Worm (Caenorhabditis elegans) whole organism, young adult: Measurements from ENCODE around the gene set-2.
A peak's percentile ranks its signal among the peaks of the same experiment; 100 is the strongest.

Experiments
- B0019.2 ChIP-seq: fragments of 200-800 bp; sonication (Bioruptor generic); conservative IDR thresholded peaks from 2 replicates; pipeline ENCODE4 v1.3.6; 2022; ENCODE audit warnings: missing genetic modification reagents, missing genetic modification characterization, missing compliant biosample characterization
- B0261.1 ChIP-seq: sonication (generic microtip); optimal IDR thresholded peaks from 2 replicates; lab custom pipeline; 2016; ENCODE audit warnings: mild to moderate bottlenecking, missing genetic modification characterization, moderate library complexity, missing compliant biosample characterization
- B0336.3 ChIP-seq: fragments of 200-800 bp; sonication (Bioruptor generic); IDR thresholded peaks from 2 replicates; pipeline ENCODE4 v1.3.6; 2022; ENCODE audit warnings: missing genetic modification characterization, missing compliant biosample characterization
- C06A6.2 ChIP-seq: fragments of 200-800 bp; sonication (Bioruptor generic); conservative IDR thresholded peaks from 2 replicates; pipeline ENCODE4 v1.3.6; 2022; ENCODE audit warnings: missing genetic modification characterization, missing compliant biosample characterization
- F10E7.11 ChIP-seq: sonication (generic microtip); optimal IDR thresholded peaks from 2 replicates; lab custom pipeline; 2017; ENCODE audit warnings: mild to moderate bottlenecking, missing genetic modification characterization, moderate library complexity, missing compliant biosample characterization
- F22D6.2 ChIP-seq: sonication (generic microtip); optimal IDR thresholded peaks from 2 replicates; lab custom pipeline; 2016; ENCODE audit warnings: mild to moderate bottlenecking, missing genetic modification characterization, missing compliant biosample characterization
- F23B12.7 ChIP-seq: sonication (generic microtip); optimal IDR thresholded peaks from 2 replicates; lab custom pipeline; 2017; ENCODE audit warnings: missing genetic modification characterization, mild to moderate bottlenecking, missing compliant biosample characterization, antibody characterized with exemption, moderate library complexity; ENCODE audit not compliant: insufficient read depth
- F55B11.4 ChIP-seq: sonication (generic microtip); optimal IDR thresholded peaks from 2 replicates; lab custom pipeline; 2016; ENCODE audit warnings: missing compliant biosample characterization, missing genetic modification characterization, borderline replicate concordance; ENCODE audit not compliant: insufficient read depth
- T07F8.4 ChIP-seq: sonication (generic microtip); optimal IDR thresholded peaks from 2 replicates; lab custom pipeline; 2016; ENCODE audit warnings: mild to moderate bottlenecking, missing genetic modification characterization, moderate library complexity, missing compliant biosample characterization
- Y67H2A.10 ChIP-seq: fragments of 200-800 bp; sonication (Bioruptor generic); conservative IDR thresholded peaks from 2 replicates; pipeline ENCODE4 v1.3.6; 2022; ENCODE audit warnings: missing genetic modification reagents, missing genetic modification characterization, missing compliant biosample characterization
- Y79H2A.3 ChIP-seq: fragments of 200-800 bp; sonication (Bioruptor generic); conservative IDR thresholded peaks from 2 replicates; pipeline ENCODE4 v1.3.6; 2022; ENCODE audit warnings: missing genetic modification reagents, missing genetic modification characterization, missing compliant biosample characterization
- Y95B8A.8 ChIP-seq: fragments of 200-800 bp; sonication (Bioruptor generic); IDR thresholded peaks from 2 replicates; pipeline ENCODE4 v1.3.6; 2022; ENCODE audit warnings: missing genetic modification reagents, missing genetic modification characterization, missing compliant biosample characterization
- ZK185.1 ChIP-seq: sonication (generic microtip); optimal IDR thresholded peaks from 2 replicates; lab custom pipeline; 2016; ENCODE audit warnings: mild to moderate bottlenecking, missing genetic modification characterization, missing compliant biosample characterization; ENCODE audit not compliant: poor library complexity, severe bottlenecking
- akir-1 ChIP-seq: fragments of 200-800 bp; sonication (Bioruptor generic); optimal IDR thresholded peaks from 2 replicates; lab custom pipeline; 2018; ENCODE audit warnings: mild to moderate bottlenecking, missing genetic modification characterization, moderate library complexity, missing compliant biosample characterization
- atf-7 ChIP-seq: sonication (generic microtip); optimal IDR thresholded peaks from 2 replicates; lab custom pipeline; 2017; ENCODE audit warnings: mild to moderate bottlenecking, missing genetic modification characterization, missing compliant biosample characterization
- attf-3 ChIP-seq: fragments of 200-800 bp; sonication (Bioruptor generic); conservative IDR thresholded peaks from 2 replicates; pipeline ENCODE4 v1.3.6; 2022; ENCODE audit warnings: missing genetic modification reagents, missing genetic modification characterization, missing compliant biosample characterization
- ccch-3 ChIP-seq: fragments of 200-800 bp; sonication (Bioruptor generic); optimal IDR thresholded peaks from 2 replicates; lab custom pipeline; 2018; ENCODE audit warnings: mild to moderate bottlenecking, missing genetic modification characterization, missing compliant biosample characterization
- cebp-1 ChIP-seq, 2 experiments: fragments of 200-800 bp in 1 of 2; sonication (Bioruptor generic) in 1 of 2; sonication (generic microtip) in 1 of 2; IDR thresholded peaks in 1 of 2; optimal IDR thresholded peaks in 1 of 2; 2 replicates each; pipeline versions ENCODE4 v1.3.6 to Lab custom; 2017 to 2022; ENCODE audit warnings: missing compliant biosample characterization in 2 of 2, missing genetic modification characterization in 2 of 2, mild to moderate bottlenecking in 1 of 2, missing genetic modification reagents in 1 of 2, moderate library complexity in 1 of 2
- cebp-2 ChIP-seq: fragments of 200-800 bp; sonication (Bioruptor generic); IDR thresholded peaks from 2 replicates; pipeline ENCODE4 v1.3.6; 2022; ENCODE audit warnings: missing genetic modification characterization, missing compliant biosample characterization
- dox-1 ChIP-seq: fragments of 200-800 bp; sonication (Bioruptor generic); IDR thresholded peaks from 2 replicates; pipeline ENCODE4 v1.3.6; 2022; ENCODE audit warnings: missing genetic modification reagents, missing genetic modification characterization, missing compliant biosample characterization
- efl-1 ChIP-seq: fragments of 150-350 bp; optimal IDR thresholded peaks from 2 replicates; lab custom pipeline; 2014; ENCODE audit warnings: missing biosample characterization, missing genetic modification reagents, missing genetic modification characterization
- egl-44 ChIP-seq: fragments of 200-800 bp; sonication (Bioruptor generic); IDR thresholded peaks from 2 replicates; pipeline ENCODE4 v1.3.6; 2022; ENCODE audit warnings: missing genetic modification reagents, missing genetic modification characterization, missing compliant biosample characterization
- hlh-26 ChIP-seq: fragments of 200-800 bp; sonication (Bioruptor generic); conservative IDR thresholded peaks from 2 replicates; pipeline ENCODE4 v1.3.6; 2022; ENCODE audit warnings: missing genetic modification reagents, missing genetic modification characterization, missing compliant biosample characterization
- hmg-20 ChIP-seq: fragments of 200-800 bp; sonication (Bioruptor generic); IDR thresholded peaks from 2 replicates; pipeline ENCODE4 v1.3.6; 2022; ENCODE audit warnings: missing genetic modification reagents, missing genetic modification characterization, missing compliant biosample characterization
- hsf-1 ChIP-seq: fragments of 200-800 bp; sonication (Bioruptor generic); IDR thresholded peaks from 2 replicates; pipeline ENCODE4 v1.3.6; 2022; ENCODE audit warnings: missing genetic modification reagents, missing genetic modification characterization, missing compliant biosample characterization
- let-607 ChIP-seq, 2 experiments: fragments of 200-800 bp in 1 of 2; sonication (Bioruptor generic) in 1 of 2; sonication (generic microtip) in 1 of 2; optimal IDR thresholded peaks; 2 replicates each; lab custom pipeline; 2016 to 2018; ENCODE audit warnings: mild to moderate bottlenecking in 2 of 2, missing compliant biosample characterization in 2 of 2, missing genetic modification characterization in 2 of 2, moderate library complexity in 2 of 2, missing genotype in 1 of 2
- lin-35 ChIP-seq, 3 experiments: fragments of 150-350 bp in 2 of 3; sonication (generic microtip) in 1 of 3; optimal IDR thresholded peaks; 2 replicates each; lab custom pipeline; 2014 to 2018; ENCODE audit warnings: missing biosample characterization in 3 of 3, missing genetic modification characterization in 3 of 3, missing genetic modification reagents in 3 of 3
- lsl-1 ChIP-seq: fragments of 200-800 bp; sonication (Bioruptor generic); optimal IDR thresholded peaks from 2 replicates; lab custom pipeline; 2018; ENCODE audit warnings: mild to moderate bottlenecking, missing genetic modification characterization, moderate library complexity, missing compliant biosample characterization
- madf-10 ChIP-seq: sonication (generic microtip); optimal IDR thresholded peaks from 2 replicates; lab custom pipeline; 2016; ENCODE audit warnings: mild to moderate bottlenecking, missing genetic modification characterization, missing compliant biosample characterization
- mel-28 ChIP-seq: sonication (generic microtip); optimal IDR thresholded peaks from 2 replicates; lab custom pipeline; 2016; ENCODE audit warnings: borderline replicate concordance, mild to moderate bottlenecking, missing genetic modification characterization, missing compliant biosample characterization
- mes-4 ChIP-seq: sonication (generic microtip); optimal IDR thresholded peaks from 2 replicates; lab custom pipeline; 2016; ENCODE audit warnings: missing genotype, missing genetic modification characterization, missing compliant biosample characterization
- nfya-1 ChIP-seq: sonication (generic microtip); optimal IDR thresholded peaks from 2 replicates; lab custom pipeline; 2017; ENCODE audit warnings: antibody characterized with exemption, missing compliant biosample characterization, missing genetic modification characterization, borderline replicate concordance; ENCODE audit not compliant: insufficient read depth
- nhr-27 ChIP-seq: fragments of 200-800 bp; sonication (Bioruptor generic); optimal IDR thresholded peaks from 2 replicates; lab custom pipeline; 2018; ENCODE audit warnings: mild to moderate bottlenecking, missing genetic modification characterization, moderate library complexity, missing compliant biosample characterization
- nhr-80 ChIP-seq: sonication (generic microtip); optimal IDR thresholded peaks from 2 replicates; lab custom pipeline; 2016; ENCODE audit warnings: missing genetic modification characterization, missing compliant biosample characterization
- rec-8 ChIP-seq, 2 experiments: sonication (generic microtip); optimal IDR thresholded peaks; 2 replicates each; lab custom pipeline; 2016; ENCODE audit warnings: mild to moderate bottlenecking in 2 of 2, missing genetic modification characterization in 2 of 2, missing genetic modification reagents in 2 of 2, missing genotype in 2 of 2, missing biosample characterization in 1 of 2, missing compliant biosample characterization in 1 of 2, moderate library complexity in 1 of 2
- repo-1 ChIP-seq: sonication (generic microtip); optimal IDR thresholded peaks from 2 replicates; lab custom pipeline; 2017; ENCODE audit warnings: mild to moderate bottlenecking, missing genetic modification characterization, missing compliant biosample characterization
- rpc-1 ChIP-seq, 2 experiments: fragments of 150-350 bp in 1 of 2; sonication (generic microtip) in 1 of 2; optimal IDR thresholded peaks; 2 replicates each; lab custom pipeline; 2014 to 2018; ENCODE audit warnings: missing biosample characterization in 1 of 2, missing genetic modification characterization in 1 of 2, missing genetic modification reagents in 1 of 2, missing genotype in 1 of 2
- sea-2 ChIP-seq: fragments of 200-800 bp; sonication (Bioruptor generic); IDR thresholded peaks from 2 replicates; pipeline ENCODE4 v1.3.6; 2022; ENCODE audit warnings: missing genetic modification characterization, missing compliant biosample characterization
- snpc-3.4 ChIP-seq: sonication (generic microtip); optimal IDR thresholded peaks from 2 replicates; lab custom pipeline; 2017; ENCODE audit warnings: missing genetic modification characterization, mild to moderate bottlenecking, missing compliant biosample characterization, antibody characterized with exemption, moderate library complexity, missing genotype, missing genetic modification reagents
- sptf-2 ChIP-seq: fragments of 200-800 bp; sonication (Bioruptor generic); optimal IDR thresholded peaks from 2 replicates; lab custom pipeline; 2018; ENCODE audit warnings: mild to moderate bottlenecking, missing genetic modification characterization, missing compliant biosample characterization
- tbx-9 ChIP-seq: sonication (generic microtip); optimal IDR thresholded peaks from 2 replicates; lab custom pipeline; 2016; ENCODE audit warnings: borderline replicate concordance, missing genetic modification characterization, inconsistent platforms, missing compliant biosample characterization
- tlf-1 ChIP-seq: fragments of 200-800 bp; sonication (Bioruptor generic); optimal IDR thresholded peaks from 2 replicates; lab custom pipeline; 2018; ENCODE audit warnings: mild to moderate bottlenecking, missing genetic modification characterization, missing compliant biosample characterization
- unc-62 ChIP-seq: fragments of 150-350 bp; optimal IDR thresholded peaks from 2 replicates; lab custom pipeline; 2014; ENCODE audit warnings: missing biosample characterization, missing genetic modification reagents, missing genetic modification characterization
- zfh-2 ChIP-seq: fragments of 200-800 bp; sonication (Bioruptor generic); conservative IDR thresholded peaks from 2 replicates; pipeline ENCODE4 v1.3.6; 2022; ENCODE audit warnings: missing genetic modification reagents, missing genetic modification characterization, missing compliant biosample characterization
- ztf-18 ChIP-seq: sonication (generic microtip); optimal IDR thresholded peaks from 2 replicates; lab custom pipeline; 2016; ENCODE audit warnings: missing genotype, mild to moderate bottlenecking, missing genetic modification characterization, missing compliant biosample characterization
- ztf-26 ChIP-seq: sonication (generic microtip); optimal IDR thresholded peaks from 2 replicates; lab custom pipeline; 2017; ENCODE audit warnings: missing genetic modification characterization, missing compliant biosample characterization

set-2 gene

ce11 chrIII:4930154-4930679 is at the start of gene set-2 (continued):
- TF ChIP-seq let-607 (tag; optimal IDR thresholded peaks at IDR 0.05; lab: Kevin White, UChicago) (peak in 1 of 2 experiments; percentile 32), cebp-1 (GFP tag; IDR thresholded peaks at IDR 0.05; lab: Robert Waterston, UW) (no peak), cebp-1 (tag; optimal IDR thresholded peaks at IDR 0.05; lab: Kevin White, UChicago) (peak; percentile 67), nfya-1 (tag; lab: Kevin White, UChicago) (no peak), hsf-1 (0 out of 2 replicates have a peak, but pooled peaks have one; percentile 19), dox-1 (GFP tag; lab: Robert Waterston, UW) (peak; percentile 90), Y67H2A.10 (GFP tag; lab: Robert Waterston, UW) (peak; percentile 45; the same call in 1 of the 2 replicates), tlf-1 (GFP tag; lab: Kevin White, UChicago) (peak; percentile 77), Y95B8A.8 (GFP tag; lab: Robert Waterston, UW) (peak; percentile 89), lin-35 (GFP tag; optimal IDR thresholded peaks at IDR 0.05; lab: Kevin White, UChicago) (peak; percentile 29 to 89 (median 79)), repo-1 (tag; lab: Kevin White, UChicago) (no peak), efl-1 (GFP tag; lab: Kevin White, UChicago) (peak; percentile 92), mes-4 (tag; lab: Kevin White, UChicago) (no peak), madf-10 (tag; lab: Kevin White, UChicago) (peak; percentile 55), ZK185.1 (tag; lab: Kevin White, UChicago) (peak; percentile 93), B0019.2 (GFP tag; lab: Robert Waterston, UW) (peak; percentile 72), rpc-1 (optimal IDR thresholded peaks at IDR 0.05; lab: Kevin White, UChicago) (no peak), rpc-1 (tag; optimal IDR thresholded peaks at IDR 0.05; lab: Kevin White, UChicago) (no peak), F23B12.7 (no peak), unc-62 (no peak), lsl-1 (GFP tag; lab: Kevin White, UChicago) (peak; percentile 75), nhr-27 (tag; lab: Kevin White, UChicago) (no peak), ccch-3 (GFP tag; lab: Kevin White, UChicago) (no peak), F10E7.11 (tag; lab: Kevin White, UChicago) (peak; percentile 38), C06A6.2 (GFP tag; lab: Robert Waterston, UW) (no peak), mel-28 (no peak), cebp-2 (GFP tag; lab: Robert Waterston, UW) (no peak), snpc-3.4 (tag; lab: Kevin White, UChicago) (peak; percentile 78), ztf-18 (peak; percentile 74), rec-8 (tag; optimal IDR thresholded peaks at IDR 0.05; lab: Kevin White, UChicago) (peak; percentile 52 to 80), sptf-2 (GFP tag; lab: Kevin White, UChicago) (peak; percentile 84), sea-2 (GFP tag; lab: Robert Waterston, UW) (no peak), ztf-26 (tag; lab: Kevin White, UChicago) (no peak), nhr-80 (tag; lab: Kevin White, UChicago) (peak; percentile 30), atf-7 (tag; lab: Kevin White, UChicago) (no peak), tbx-9 (tag; lab: Kevin White, UChicago) (no peak), Y79H2A.3 (GFP tag; lab: Robert Waterston, UW) (no peak), F55B11.4 (tag; lab: Kevin White, UChicago) (no peak), T07F8.4 (no peak), egl-44 (GFP tag; lab: Robert Waterston, UW) (peak; percentile 69; the same call in 1 of the 2 replicates), hmg-20 (GFP tag; lab: Robert Waterston, UW) (no peak), hlh-26 (GFP tag; lab: Robert Waterston, UW) (no peak), B0336.3 (GFP tag; lab: Robert Waterston, UW) (peak; percentile 63), zfh-2 (GFP tag; lab: Robert Waterston, UW) (0 out of 2 replicates have a peak, but pooled peaks have one; percentile 30), akir-1 (GFP tag; lab: Kevin White, UChicago) (no peak), B0261.1 (tag; lab: Kevin White, UChicago) (no peak), attf-3 (GFP tag; lab: Robert Waterston, UW) (peak; percentile 66), F22D6.2 (peak; percentile 43)
